Worm (Caenorhabditis elegans) whole organism, L4 larva: ENCODE results near the gene srbc-58.

Source experiments
- F26F4.8 ChIP-seq: fragments of 200-800 bp; sonication (Bioruptor generic); conservative IDR thresholded peaks from 2 replicates; pipeline ENCODE4 v1.3.6; 2022; ENCODE audit warnings: missing genetic modification characterization, missing compliant biosample characterization
- F37D6.2 ChIP-seq: sonication (generic microtip); optimal IDR thresholded peaks from 2 replicates; lab custom pipeline; 2016; ENCODE audit warnings: mild to moderate bottlenecking, missing genetic modification characterization, missing compliant biosample characterization
- F44E2.7 ChIP-seq: fragments of 200-800 bp; sonication (Bioruptor generic); IDR thresholded peaks from 2 replicates; pipeline ENCODE4 v2.1.2; 2022; ENCODE audit warnings: missing genetic modification characterization, missing compliant biosample characterization
- F49E8.2 ChIP-seq: sonication (generic microtip); optimal IDR thresholded peaks from 2 replicates; lab custom pipeline; 2016; ENCODE audit warnings: missing compliant biosample characterization, mild to moderate bottlenecking, missing genetic modification characterization, borderline replicate concordance
- R02D3.7 ChIP-seq: fragments of 150-350 bp; sonication (generic microtip); optimal IDR thresholded peaks from 3 replicates; lab custom pipeline; 2014; ENCODE audit warnings: missing biosample characterization, missing genetic modification characterization
- T26A8.4 ChIP-seq: fragments of 200-800 bp; sonication (Bioruptor generic); IDR thresholded peaks from 2 replicates; pipeline ENCODE4 v1.3.6; 2022; ENCODE audit warnings: missing genetic modification characterization, missing compliant biosample characterization
- Y105C5A.15 ChIP-seq: fragments of 200-800 bp; sonication (Bioruptor generic); IDR thresholded peaks from 2 replicates; pipeline ENCODE4 v1.3.6; 2022; ENCODE audit warnings: missing genetic modification characterization, missing compliant biosample characterization
- Y75B8A.6 ChIP-seq: fragments of 200-800 bp; sonication (Bioruptor generic); IDR thresholded peaks from 2 replicates; pipeline ENCODE4 v1.3.6; 2022; ENCODE audit warnings: missing genetic modification reagents, missing genetic modification characterization, missing compliant biosample characterization
- aha-1 ChIP-seq: fragments of 150-350 bp; peaks from one replicate; lab custom pipeline; 2014; ENCODE audit warnings: missing biosample characterization, missing genetic modification characterization
- ama-1 ChIP-seq: fragments of 150-350 bp; optimal IDR thresholded peaks from 2 replicates; lab custom pipeline; 2014; ENCODE audit warnings: inconsistent platforms, mixed read lengths
- ceh-28 ChIP-seq: fragments of 150-350 bp; optimal IDR thresholded peaks from 2 replicates; lab custom pipeline; 2014; ENCODE audit warnings: missing biosample characterization, missing genetic modification reagents, missing genetic modification characterization
- ceh-62 ChIP-seq: sonication (generic microtip); optimal IDR thresholded peaks from 2 replicates; lab custom pipeline; 2017; ENCODE audit warnings: missing biosample characterization, missing genetic modification characterization
- ceh-82 ChIP-seq: sonication (generic microtip); optimal IDR thresholded peaks from 2 replicates; lab custom pipeline; 2017; ENCODE audit warnings: missing biosample characterization, missing genetic modification characterization
- ces-1 ChIP-seq: fragments of 150-350 bp; sonication (generic microtip); optimal IDR thresholded peaks from 4 replicates; lab custom pipeline; 2014; ENCODE audit warnings: missing biosample characterization, missing genetic modification reagents, missing genetic modification characterization
- daf-12 ChIP-seq: fragments of 150-350 bp; optimal IDR thresholded peaks from 2 replicates; lab custom pipeline; 2014; ENCODE audit warnings: missing biosample characterization, missing genetic modification reagents, missing genetic modification characterization
- dmd-6 ChIP-seq: fragments of 200-800 bp; sonication (Bioruptor generic); IDR thresholded peaks from 2 replicates; pipeline ENCODE4 v1.3.6; 2022; ENCODE audit warnings: missing genetic modification reagents, missing genetic modification characterization, missing compliant biosample characterization
- dmd-8 ChIP-seq: fragments of 200-800 bp; sonication (Bioruptor generic); IDR thresholded peaks from 2 replicates; pipeline ENCODE4 v1.3.6; 2022; ENCODE audit warnings: missing genetic modification characterization, missing compliant biosample characterization
- duxl-1 ChIP-seq: sonication (generic microtip); optimal IDR thresholded peaks from 2 replicates; lab custom pipeline; 2016; ENCODE audit warnings: mild to moderate bottlenecking, missing genetic modification characterization, moderate library complexity, missing compliant biosample characterization; ENCODE audit not compliant: poor library complexity
- egl-27 ChIP-seq: sonication (generic microtip); optimal IDR thresholded peaks from 3 replicates; lab custom pipeline; 2017; ENCODE audit warnings: missing biosample characterization, missing genetic modification reagents, missing genetic modification characterization
- hmg-1.1 ChIP-seq: fragments of 200-800 bp; sonication (Bioruptor generic); IDR thresholded peaks from 2 replicates; pipeline ENCODE4 v1.3.6; 2022; ENCODE audit warnings: missing genetic modification reagents, missing genetic modification characterization, missing compliant biosample characterization
- lin-13 ChIP-seq: fragments of 150-350 bp; optimal IDR thresholded peaks from 2 replicates; lab custom pipeline; 2014; ENCODE audit warnings: missing biosample characterization, missing genetic modification reagents, missing genetic modification characterization
- lin-15B ChIP-seq: fragments of 150-350 bp; sonication (generic microtip); optimal IDR thresholded peaks from 3 replicates; lab custom pipeline; 2014; ENCODE audit warnings: missing biosample characterization, missing genetic modification characterization
- lin-38 ChIP-seq: fragments of 200-800 bp; sonication (Bioruptor generic); IDR thresholded peaks from 2 replicates; pipeline ENCODE4 v1.3.6; 2022; ENCODE audit warnings: missing genetic modification reagents, missing genetic modification characterization, missing compliant biosample characterization
- lsy-2 ChIP-seq, 2 experiments: fragments of 150-350 bp in 1 of 2; sonication (generic microtip) in 1 of 2; optimal IDR thresholded peaks; 2 replicates each; lab custom pipeline; 2014 to 2017; ENCODE audit warnings: missing biosample characterization in 2 of 2, missing genetic modification characterization in 2 of 2
- madf-9 ChIP-seq: fragments of 200-800 bp; sonication (Bioruptor generic); conservative IDR thresholded peaks from 2 replicates; pipeline ENCODE4 v1.3.6; 2022; ENCODE audit warnings: missing genetic modification reagents, missing genetic modification characterization, missing compliant biosample characterization
- mdt-29 ChIP-seq: fragments of 200-800 bp; sonication (Bioruptor generic); IDR thresholded peaks from 2 replicates; pipeline ENCODE4 v1.3.6; 2022; ENCODE audit warnings: missing genetic modification reagents, missing genetic modification characterization, missing compliant biosample characterization
- mep-1 ChIP-seq: fragments of 150-350 bp; sonication (generic microtip); optimal IDR thresholded peaks from 3 replicates; lab custom pipeline; 2014; ENCODE audit warnings: missing biosample characterization, missing genetic modification characterization
- mes-2 ChIP-seq: sonication (generic microtip); optimal IDR thresholded peaks from 2 replicates; lab custom pipeline; 2016; ENCODE audit warnings: missing genotype, mild to moderate bottlenecking, missing genetic modification characterization, missing compliant biosample characterization; ENCODE audit not compliant: poor library complexity, severe bottlenecking
- mxl-3 ChIP-seq: fragments of 200-800 bp; sonication (Bioruptor generic); optimal IDR thresholded peaks from 2 replicates; lab custom pipeline; 2018; ENCODE audit warnings: mild to moderate bottlenecking, missing genetic modification characterization, missing compliant biosample characterization
- nhr-10 ChIP-seq: fragments of 150-350 bp; optimal IDR thresholded peaks from 2 replicates; lab custom pipeline; 2014; ENCODE audit warnings: missing biosample characterization, missing genetic modification characterization
- nhr-102 ChIP-seq: sonication (generic microtip); optimal IDR thresholded peaks from 2 replicates; lab custom pipeline; 2016; ENCODE audit warnings: mild to moderate bottlenecking, missing genetic modification characterization, moderate library complexity, missing compliant biosample characterization
- nhr-25 ChIP-seq: sonication (generic microtip); optimal IDR thresholded peaks from 2 replicates; lab custom pipeline; 2017; ENCODE audit warnings: missing genetic modification characterization, mild to moderate bottlenecking, missing compliant biosample characterization, antibody characterized with exemption, moderate library complexity, borderline replicate concordance; ENCODE audit not compliant: insufficient read depth
- nhr-28 ChIP-seq: fragments of 150-350 bp; optimal IDR thresholded peaks from 2 replicates; lab custom pipeline; 2014; ENCODE audit warnings: missing biosample characterization, missing genetic modification characterization
- nhr-41 ChIP-seq: fragments of 200-800 bp; sonication (Bioruptor generic); IDR thresholded peaks from 2 replicates; pipeline ENCODE4 v1.3.6; 2022; ENCODE audit warnings: missing genetic modification reagents, missing genetic modification characterization, missing compliant biosample characterization
- nhr-42 ChIP-seq: fragments of 200-800 bp; sonication (Bioruptor generic); IDR thresholded peaks from 2 replicates; pipeline ENCODE4 v1.3.6; 2022; ENCODE audit warnings: missing genetic modification characterization, missing compliant biosample characterization
- nhr-48 ChIP-seq: sonication (generic microtip); optimal IDR thresholded peaks from 2 replicates; lab custom pipeline; 2016; ENCODE audit warnings: mild to moderate bottlenecking, missing genetic modification characterization, missing compliant biosample characterization
- nhr-76 ChIP-seq: fragments of 150-350 bp; optimal IDR thresholded peaks from 2 replicates; lab custom pipeline; 2014; ENCODE audit warnings: missing biosample characterization, missing genetic modification characterization
- nhr-77 ChIP-seq: fragments of 150-350 bp; optimal IDR thresholded peaks from 2 replicates; lab custom pipeline; 2014; ENCODE audit warnings: missing biosample characterization, missing genetic modification characterization
- pha-4 ChIP-seq, 2 experiments: fragments of 150-350 bp in 1 of 2; fragments of 200-800 bp in 1 of 2; sonication (Bioruptor generic) in 1 of 2; IDR thresholded peaks in 1 of 2; optimal IDR thresholded peaks in 1 of 2; 2 replicates each; pipeline versions ENCODE4 v1.3.6 to Lab custom; 2014 to 2022; ENCODE audit warnings: missing genetic modification characterization in 2 of 2, missing genetic modification reagents in 2 of 2, missing biosample characterization in 1 of 2, missing compliant biosample characterization in 1 of 2
- saeg-2 ChIP-seq: fragments of 200-800 bp; sonication (Bioruptor generic); IDR thresholded peaks from 2 replicates; pipeline ENCODE4 v1.3.6; 2022; ENCODE audit warnings: missing genetic modification reagents, missing genetic modification characterization, missing compliant biosample characterization
- skn-1 ChIP-seq: fragments of 150-350 bp; optimal IDR thresholded peaks from 2 replicates; lab custom pipeline; 2014; ENCODE audit warnings: missing biosample characterization, missing genetic modification characterization
- snpc-4 ChIP-seq: fragments of 150-350 bp; optimal IDR thresholded peaks from 2 replicates; lab custom pipeline; 2014; ENCODE audit warnings: missing biosample characterization, missing genetic modification characterization
- spr-1 ChIP-seq: sonication (generic microtip); optimal IDR thresholded peaks from 2 replicates; lab custom pipeline; 2016; ENCODE audit warnings: mild to moderate bottlenecking, missing genetic modification characterization, missing compliant biosample characterization
- zag-1 ChIP-seq: fragments of 150-350 bp; optimal IDR thresholded peaks from 2 replicates; lab custom pipeline; 2014; ENCODE audit warnings: missing biosample characterization, missing genetic modification characterization
- zfp-2 ChIP-seq: sonication (generic microtip); optimal IDR thresholded peaks from 2 replicates; lab custom pipeline; 2016; ENCODE audit warnings: mild to moderate bottlenecking, missing genetic modification characterization, missing compliant biosample characterization
- zip-2 ChIP-seq: fragments of 150-350 bp; optimal IDR thresholded peaks from 2 replicates; lab custom pipeline; 2014; ENCODE audit warnings: missing biosample characterization, missing genetic modification characterization

Gene srbc-58

ce11 chrV:725807-726572 is 48.8 kb upstream of the srbc-58 start (continued):
- TF ChIP-seq ama-1 (lab: Kevin White, UChicago) (peak; percentile 93), Y105C5A.15 (GFP tag; lab: Robert Waterston, UW) (no peak), dmd-6 (GFP tag; lab: Robert Waterston, UW) (no peak), madf-9 (GFP tag; lab: Robert Waterston, UW) (0 out of 2 replicates have a peak, but pooled peaks have one; percentile 3), mxl-3 (no peak), R02D3.7 (tag; lab: Kevin White, UChicago) (no peak), duxl-1 (no peak), lin-13 (GFP tag; lab: Kevin White, UChicago) (no peak), ceh-28 (tag; lab: Kevin White, UChicago) (no peak), daf-12 (tag; lab: Kevin White, UChicago) (no peak), aha-1 (peak; percentile 96), F49E8.2 (tag; lab: Kevin White, UChicago) (no peak), ceh-62 (tag; lab: Kevin White, UChicago) (no peak), nhr-25 (tag; lab: Kevin White, UChicago) (peak; percentile 2), nhr-48 (tag; lab: Kevin White, UChicago) (no peak), nhr-77 (no peak), lin-15B (tag; lab: Kevin White, UChicago) (no peak), T26A8.4 (GFP tag; lab: Robert Waterston, UW) (peak; percentile 58; the same call in 1 of the 2 replicates), nhr-102 (tag; lab: Kevin White, UChicago) (no peak), nhr-42 (0 out of 2 replicates have a peak, but pooled peaks have one; percentile 28), skn-1 (tag; lab: Kevin White, UChicago) (no peak), nhr-28 (tag; lab: Kevin White, UChicago) (no peak), F37D6.2 (tag; lab: Kevin White, UChicago) (no peak), mdt-29 (GFP tag; lab: Robert Waterston, UW) (no peak), ces-1 (GFP tag; lab: Kevin White, UChicago) (no peak), ceh-82 (tag; lab: Kevin White, UChicago) (no peak), F26F4.8 (GFP tag; lab: Robert Waterston, UW) (no peak), saeg-2 (GFP tag; lab: Robert Waterston, UW) (no peak), nhr-41 (GFP tag; lab: Robert Waterston, UW) (no peak), nhr-76 (no peak), dmd-8 (GFP tag; lab: Robert Waterston, UW) (no peak), lsy-2 (tag; optimal IDR thresholded peaks at IDR 0.05; lab: Kevin White, UChicago) (no peak), spr-1 (tag; lab: Kevin White, UChicago) (no peak), zfp-2 (tag; lab: Kevin White, UChicago) (no peak)

- TF ChIP-seq zfp-2 (tag; lab: Kevin White, UChicago), result no peak
- TF ChIP-seq ama-1 (lab: Kevin White, UChicago), result peak; percentile 89
- no peak for TF ChIP-seq F26F4.8 (GFP tag; lab: Robert Waterston, UW)
- TF ChIP-seq zip-2 (tag; lab: Kevin White, UChicago), result peak; percentile 15
- TF ChIP-seq ceh-82 (tag; lab: Kevin White, UChicago), result no peak
- no peak for TF ChIP-seq zag-1
- TF ChIP-seq pha-4 (GFP tag; IDR thresholded peaks at IDR 0.05; lab: Robert Waterston, UW), result peak; percentile 18; the same call in 1 of the 2 replicates
- TF ChIP-seq pha-4 (tag; optimal IDR thresholded peaks at IDR 0.05; lab: Kevin White, UChicago), result no peak
- TF ChIP-seq F44E2.7, result no peak
- TF ChIP-seq Y75B8A.6, result no peak
- no peak for TF ChIP-seq egl-27 (tag; lab: Kevin White, UChicago)
- peak; percentile 22 for TF ChIP-seq nhr-10 (tag; lab: Kevin White, UChicago)
- TF ChIP-seq hmg-1.1 (GFP tag; lab: Robert Waterston, UW), result no peak
- TF ChIP-seq T26A8.4 (GFP tag; lab: Robert Waterston, UW), result peak; percentile 27; the same call in 1 of the 2 replicates
- no peak for TF ChIP-seq snpc-4
- TF ChIP-seq nhr-28 (tag; lab: Kevin White, UChicago), result peak; percentile 26
- peak; percentile 11 for TF ChIP-seq mes-2 (tag; lab: Kevin White, UChicago)
- no peak for TF ChIP-seq spr-1 (tag; lab: Kevin White, UChicago)
- TF ChIP-seq lin-38 (GFP tag; lab: Robert Waterston, UW), result 0 out of 2 replicates have a peak, but pooled peaks have one; percentile 3
- TF ChIP-seq mep-1 (tag; lab: Kevin White, UChicago), result peak; percentile 30
- peak; percentile 97 for TF ChIP-seq aha-1
- no peak for TF ChIP-seq daf-12 (tag; lab: Kevin White, UChicago)
Measured at ce11 chrV:726573-727483, 48.0 kb upstream of the srbc-58 start.
